Worm (Caenorhabditis elegans): ENCODE results near the gene F07A11.1.

The F07A11.1 gene

ce11 chrII:11569213-11569868, 22.6 kb downstream of the F07A11.1 start, which contains the start of the genes F54D5.23 and F54D5.4:
Gene F54D5.23, minus strand, starts transcription at chrII:11569287.
Gene F54D5.4, plus strand, starts transcription at chrII:11569818.
- TF ChIP-seq lin-35 (GFP tag; optimal IDR thresholded peaks at IDR 0.05) (no peak), snu-23 (GFP tag; optimal IDR thresholded peaks at IDR 0.05) (no peak), nhr-20 (tag; optimal IDR thresholded peaks at IDR 0.05) (no peak), fkh-8 (tag; optimal IDR thresholded peaks at IDR 0.05) (no peak), F16B12.6 (tag; optimal IDR thresholded peaks at IDR 0.05) (no peak), fkh-10 (GFP tag; optimal IDR thresholded peaks at IDR 0.05) (no peak), elt-3 (tag; optimal IDR thresholded peaks at IDR 0.05) (no peak), pax-3 (tag; optimal IDR thresholded peaks at IDR 0.05) (no peak), ama-1 (optimal IDR thresholded peaks at IDR 0.05) (no peak), zag-1 (tag; optimal IDR thresholded peaks at IDR 0.05) (no peak), mab-9 (GFP tag; IDR thresholded peaks at IDR 0.05) (no peak)

ce11 chrII:11568670-11569069, 23.3 kb downstream of the F07A11.1 start:
- TF ChIP-seq efl-1 (optimal IDR thresholded peaks at IDR 0.05) (no peak), efl-1 (GFP tag; optimal IDR thresholded peaks at IDR 0.05 in 1 of 2) (peak in 1 of 2 experiments; percentile 50), grh-1 (GFP tag; IDR thresholded peaks at IDR 0.05) (no peak)

ce11 chrII:11566970-11567711, 24.8 kb downstream of the F07A11.1 start, which contains the start of gene F54D5.5:
Gene F54D5.5, minus strand, starts transcription at chrII:11567020.
- TF ChIP-seq ceh-82 (tag; optimal IDR thresholded peaks at IDR 0.05), result peak in 2 of 3 experiments; percentile 12 to 28
- peak; percentile 25 for TF ChIP-seq nhr-85 (tag)
- TF ChIP-seq F16B12.6 (tag; optimal IDR thresholded peaks at IDR 0.05), result peak; percentile 1
- no peak for TF ChIP-seq irx-1 (tag; optimal IDR thresholded peaks at IDR 0.05)
- TF ChIP-seq fkh-4 (tag; optimal IDR thresholded peaks at IDR 0.05; ENCODE audit: borderline replicate concordance), result no peak
- no peak for TF ChIP-seq zip-4 (GFP tag; optimal IDR thresholded peaks at IDR 0.05)
- peak; percentile 9 for TF ChIP-seq snu-23 (GFP tag; optimal IDR thresholded peaks at IDR 0.05)
- peak; percentile 3 for TF ChIP-seq tbx-2 (tag; optimal IDR thresholded peaks at IDR 0.05)
- TF ChIP-seq lsy-2 (tag; optimal IDR thresholded peaks at IDR 0.05), result peak in 1 of 2 experiments; percentile 45
- TF ChIP-seq zag-1 (tag; optimal IDR thresholded peaks at IDR 0.05), result no peak
- TF ChIP-seq hlh-17 (GFP tag; optimal IDR thresholded peaks at IDR 0.05; ENCODE audit: borderline replicate concordance), result no peak
- peak; percentile 46 for TF ChIP-seq lin-14 (GFP tag; optimal IDR thresholded peaks at IDR 0.05)
- peak; percentile 44 for TF ChIP-seq mep-1 (tag; optimal IDR thresholded peaks at IDR 0.05)
- TF ChIP-seq ztf-11 (tag; optimal IDR thresholded peaks at IDR 0.05), result peak in 1 of 2 experiments; percentile 40
- TF ChIP-seq efl-1 (optimal IDR thresholded peaks at IDR 0.05), result peak; percentile 25 to 62
- peak; percentile 61 to 95 for TF ChIP-seq efl-1 (GFP tag; optimal IDR thresholded peaks at IDR 0.05 in 1 of 2)
- TF ChIP-seq rnt-1 (tag; optimal IDR thresholded peaks at IDR 0.05), result peak; percentile 5
- no peak for TF ChIP-seq aly-2 (tag; optimal IDR thresholded peaks at IDR 0.05)
- TF ChIP-seq unc-86 (tag; optimal IDR thresholded peaks at IDR 0.05), result peak; percentile 7
- TF ChIP-seq egl-13 (tag; optimal IDR thresholded peaks at IDR 0.05), result peak; percentile 8
- TF ChIP-seq lin-35 (GFP tag; optimal IDR thresholded peaks at IDR 0.05), result peak; percentile 45 to 47
- peak in 2 of 3 experiments; percentile 22 to 75 for TF ChIP-seq dpl-1 (GFP tag; optimal IDR thresholded peaks at IDR 0.05)
- no peak for TF ChIP-seq tlp-1 (tag; optimal IDR thresholded peaks at IDR 0.05)
- no peak for TF ChIP-seq grh-1 (GFP tag; IDR thresholded peaks at IDR 0.05)

- TF ChIP-seq aly-2 (tag; optimal IDR thresholded peaks at IDR 0.05), result no peak
- TF ChIP-seq nhr-20 (tag; optimal IDR thresholded peaks at IDR 0.05), result no peak
- TF ChIP-seq mdl-1 (tag; optimal IDR thresholded peaks at IDR 0.05), result no peak
- TF ChIP-seq pqm-1 (tag; optimal IDR thresholded peaks at IDR 0.05), result no peak
- TF ChIP-seq ces-1 (GFP tag; optimal IDR thresholded peaks at IDR 0.05), result no peak
- TF ChIP-seq elt-3 (tag; optimal IDR thresholded peaks at IDR 0.05), result no peak
- no peak for TF ChIP-seq ets-5 (GFP tag; IDR thresholded peaks at IDR 0.05)
- TF ChIP-seq efl-3 (GFP tag; optimal IDR thresholded peaks at IDR 0.05), result no peak
Observed at ce11 chrII:11564127-11564526, 27.8 kb downstream of the F07A11.1 start, which contains the start of gene F54D5.15. Gene F54D5.15, minus strand, starts transcription at chrII:11564227.

All from whole organism, L1 larva.